Worm (Caenorhabditis elegans) whole organism, young adult: ENCODE measurements around the gene F32D8.3.
A peak's percentile ranks its signal among the peaks of the same experiment; 100 is the strongest.

Experiments
- B0019.2 ChIP-seq: fragments of 200-800 bp; sonication (Bioruptor generic); conservative IDR thresholded peaks from 2 replicates; pipeline ENCODE4 v1.3.6; 2022; ENCODE audit warnings: missing genetic modification reagents, missing genetic modification characterization, missing compliant biosample characterization
- B0035.1 ChIP-seq: sonication (generic microtip); optimal IDR thresholded peaks from 2 replicates; lab custom pipeline; 2016; ENCODE audit warnings: missing genetic modification characterization, mild to moderate bottlenecking, missing compliant biosample characterization, missing genotype, missing genetic modification reagents
- B0336.3 ChIP-seq: fragments of 200-800 bp; sonication (Bioruptor generic); IDR thresholded peaks from 2 replicates; pipeline ENCODE4 v1.3.6; 2022; ENCODE audit warnings: missing genetic modification characterization, missing compliant biosample characterization
- F23B12.7 ChIP-seq: sonication (generic microtip); optimal IDR thresholded peaks from 2 replicates; lab custom pipeline; 2017; ENCODE audit warnings: missing genetic modification characterization, mild to moderate bottlenecking, missing compliant biosample characterization, antibody characterized with exemption, moderate library complexity; ENCODE audit not compliant: insufficient read depth
- F39B2.1 ChIP-seq: fragments of 200-800 bp; sonication (Bioruptor generic); IDR thresholded peaks from 2 replicates; pipeline ENCODE4 v1.3.6; 2022; ENCODE audit warnings: missing genetic modification reagents, missing genetic modification characterization, missing compliant biosample characterization
- K11D2.4 ChIP-seq: fragments of 200-800 bp; sonication (Bioruptor generic); IDR thresholded peaks from 2 replicates; pipeline ENCODE4 v1.3.6; 2022; ENCODE audit warnings: missing genetic modification reagents, missing genetic modification characterization, missing compliant biosample characterization
- Y53F4B.3 ChIP-seq: fragments of 200-800 bp; sonication (Bioruptor generic); IDR thresholded peaks from 2 replicates; pipeline ENCODE4 v1.3.6; 2022; ENCODE audit warnings: missing genetic modification reagents, missing genetic modification characterization, missing compliant biosample characterization
- Y53G8AR.9 ChIP-seq: fragments of 200-800 bp; sonication (Bioruptor generic); conservative IDR thresholded peaks from 2 replicates; pipeline ENCODE4 v1.3.6; 2022; ENCODE audit warnings: missing genetic modification reagents, missing genetic modification characterization, missing compliant biosample characterization
- Y79H2A.3 ChIP-seq: fragments of 200-800 bp; sonication (Bioruptor generic); conservative IDR thresholded peaks from 2 replicates; pipeline ENCODE4 v1.3.6; 2022; ENCODE audit warnings: missing genetic modification reagents, missing genetic modification characterization, missing compliant biosample characterization
- attf-5 ChIP-seq: fragments of 200-800 bp; sonication (Bioruptor generic); optimal IDR thresholded peaks from 2 replicates; lab custom pipeline; 2018; ENCODE audit warnings: mild to moderate bottlenecking, missing genetic modification characterization, missing compliant biosample characterization
- cebp-1 ChIP-seq, 2 experiments: fragments of 200-800 bp in 1 of 2; sonication (Bioruptor generic) in 1 of 2; sonication (generic microtip) in 1 of 2; IDR thresholded peaks in 1 of 2; optimal IDR thresholded peaks in 1 of 2; 2 replicates each; pipeline versions ENCODE4 v1.3.6 to Lab custom; 2017 to 2022; ENCODE audit warnings: missing compliant biosample characterization in 2 of 2, missing genetic modification characterization in 2 of 2, mild to moderate bottlenecking in 1 of 2, missing genetic modification reagents in 1 of 2, moderate library complexity in 1 of 2
- cebp-2 ChIP-seq: fragments of 200-800 bp; sonication (Bioruptor generic); IDR thresholded peaks from 2 replicates; pipeline ENCODE4 v1.3.6; 2022; ENCODE audit warnings: missing genetic modification characterization, missing compliant biosample characterization
- ceh-100 ChIP-seq: fragments of 200-800 bp; sonication (Bioruptor generic); IDR thresholded peaks from 2 replicates; pipeline ENCODE4 v1.3.6; 2022; ENCODE audit warnings: missing genetic modification reagents, missing genetic modification characterization, missing compliant biosample characterization
- ceh-40 ChIP-seq: fragments of 200-800 bp; sonication (Bioruptor generic); IDR thresholded peaks from 2 replicates; pipeline ENCODE4 v1.3.6; 2022; ENCODE audit warnings: missing genetic modification characterization, missing compliant biosample characterization
- ceh-79 ChIP-seq: sonication (generic microtip); optimal IDR thresholded peaks from 2 replicates; lab custom pipeline; 2017; ENCODE audit warnings: mild to moderate bottlenecking, missing genetic modification characterization, missing compliant biosample characterization
- ceh-91 ChIP-seq: fragments of 200-800 bp; sonication (Bioruptor generic); IDR thresholded peaks from 2 replicates; pipeline ENCODE4 v1.3.6; 2022; ENCODE audit warnings: missing genetic modification reagents, missing genetic modification characterization, missing compliant biosample characterization
- chd-7 ChIP-seq: sonication (generic microtip); optimal IDR thresholded peaks from 2 replicates; lab custom pipeline; 2016; ENCODE audit warnings: mild to moderate bottlenecking, missing genetic modification characterization, moderate library complexity, missing compliant biosample characterization
- die-1 ChIP-seq: sonication (generic microtip); optimal IDR thresholded peaks from 2 replicates; lab custom pipeline; 2016; ENCODE audit warnings: missing genotype, mild to moderate bottlenecking, missing genetic modification characterization, missing compliant biosample characterization
- dox-1 ChIP-seq: fragments of 200-800 bp; sonication (Bioruptor generic); IDR thresholded peaks from 2 replicates; pipeline ENCODE4 v1.3.6; 2022; ENCODE audit warnings: missing genetic modification reagents, missing genetic modification characterization, missing compliant biosample characterization
- dpff-1 ChIP-seq: sonication (generic microtip); optimal IDR thresholded peaks from 2 replicates; lab custom pipeline; 2017; ENCODE audit warnings: mild to moderate bottlenecking, missing genetic modification characterization, missing compliant biosample characterization
- egl-44 ChIP-seq: fragments of 200-800 bp; sonication (Bioruptor generic); IDR thresholded peaks from 2 replicates; pipeline ENCODE4 v1.3.6; 2022; ENCODE audit warnings: missing genetic modification reagents, missing genetic modification characterization, missing compliant biosample characterization
- egrh-3 ChIP-seq: fragments of 200-800 bp; sonication (Bioruptor generic); IDR thresholded peaks from 2 replicates; pipeline ENCODE4 v1.3.6; 2022; ENCODE audit warnings: missing genetic modification reagents, missing genetic modification characterization, missing compliant biosample characterization
- fkh-3 ChIP-seq: sonication (generic microtip); optimal IDR thresholded peaks from 2 replicates; lab custom pipeline; 2016; ENCODE audit warnings: mild to moderate bottlenecking, missing genetic modification characterization, missing compliant biosample characterization
- him-1 ChIP-seq: sonication (generic microtip); optimal IDR thresholded peaks from 2 replicates; lab custom pipeline; 2016; ENCODE audit warnings: missing genotype, missing genetic modification reagents, missing genetic modification characterization, missing compliant biosample characterization
- hlh-12 ChIP-seq: sonication (generic microtip); optimal IDR thresholded peaks from 2 replicates; lab custom pipeline; 2016; ENCODE audit warnings: missing genetic modification characterization, missing compliant biosample characterization
- hlh-26 ChIP-seq: fragments of 200-800 bp; sonication (Bioruptor generic); conservative IDR thresholded peaks from 2 replicates; pipeline ENCODE4 v1.3.6; 2022; ENCODE audit warnings: missing genetic modification reagents, missing genetic modification characterization, missing compliant biosample characterization
- let-607 ChIP-seq, 2 experiments: fragments of 200-800 bp in 1 of 2; sonication (Bioruptor generic) in 1 of 2; sonication (generic microtip) in 1 of 2; optimal IDR thresholded peaks; 2 replicates each; lab custom pipeline; 2016 to 2018; ENCODE audit warnings: mild to moderate bottlenecking in 2 of 2, missing compliant biosample characterization in 2 of 2, missing genetic modification characterization in 2 of 2, moderate library complexity in 2 of 2, missing genotype in 1 of 2
- lin-54 ChIP-seq: fragments of 200-800 bp; sonication (Bioruptor generic); optimal IDR thresholded peaks from 2 replicates; lab custom pipeline; 2018; ENCODE audit warnings: mild to moderate bottlenecking, missing genetic modification characterization, missing compliant biosample characterization
- madf-10 ChIP-seq: sonication (generic microtip); optimal IDR thresholded peaks from 2 replicates; lab custom pipeline; 2016; ENCODE audit warnings: mild to moderate bottlenecking, missing genetic modification characterization, missing compliant biosample characterization
- mel-28 ChIP-seq: sonication (generic microtip); optimal IDR thresholded peaks from 2 replicates; lab custom pipeline; 2016; ENCODE audit warnings: borderline replicate concordance, mild to moderate bottlenecking, missing genetic modification characterization, missing compliant biosample characterization
- mxl-1 ChIP-seq: sonication (generic microtip); optimal IDR thresholded peaks from 2 replicates; lab custom pipeline; 2016; ENCODE audit warnings: missing genetic modification characterization, missing compliant biosample characterization
- nfyb-1 ChIP-seq: fragments of 200-800 bp; sonication (Bioruptor generic); IDR thresholded peaks from 2 replicates; pipeline ENCODE4 v1.3.6; 2022; ENCODE audit warnings: missing genetic modification reagents, missing genetic modification characterization, missing compliant biosample characterization
- nhr-120 ChIP-seq: fragments of 200-800 bp; sonication (Bioruptor generic); IDR thresholded peaks from 2 replicates; pipeline ENCODE4 v1.3.6; 2022; ENCODE audit warnings: missing genetic modification characterization, missing compliant biosample characterization
- nhr-27 ChIP-seq: fragments of 200-800 bp; sonication (Bioruptor generic); optimal IDR thresholded peaks from 2 replicates; lab custom pipeline; 2018; ENCODE audit warnings: mild to moderate bottlenecking, missing genetic modification characterization, moderate library complexity, missing compliant biosample characterization
- nhr-80 ChIP-seq: sonication (generic microtip); optimal IDR thresholded peaks from 2 replicates; lab custom pipeline; 2016; ENCODE audit warnings: missing genetic modification characterization, missing compliant biosample characterization
- nhr-90 ChIP-seq: sonication (generic microtip); optimal IDR thresholded peaks from 2 replicates; lab custom pipeline; 2016; ENCODE audit warnings: missing genotype, mild to moderate bottlenecking, missing genetic modification characterization, missing compliant biosample characterization
- repo-1 ChIP-seq: sonication (generic microtip); optimal IDR thresholded peaks from 2 replicates; lab custom pipeline; 2017; ENCODE audit warnings: mild to moderate bottlenecking, missing genetic modification characterization, missing compliant biosample characterization
- snpc-1.1 ChIP-seq: sonication (generic microtip); optimal IDR thresholded peaks from 2 replicates; lab custom pipeline; 2017; ENCODE audit warnings: missing genetic modification characterization, mild to moderate bottlenecking, missing compliant biosample characterization, antibody characterized with exemption, moderate library complexity, missing genotype, missing genetic modification reagents; ENCODE audit not compliant: insufficient read depth
- snpc-1.3 ChIP-seq: sonication (generic microtip); optimal IDR thresholded peaks from 2 replicates; lab custom pipeline; 2017; ENCODE audit warnings: missing genetic modification characterization, mild to moderate bottlenecking, missing compliant biosample characterization, antibody characterized with exemption, moderate library complexity, missing genotype, missing genetic modification reagents; ENCODE audit not compliant: insufficient read depth
- snpc-4 ChIP-seq, 5 experiments: fragments of 150-350 bp in 1 of 5; sonication (generic microtip) in 4 of 5; optimal IDR thresholded peaks; 2 replicates each; lab custom pipeline; 2014 to 2018; ENCODE audit warnings: missing genetic modification characterization in 5 of 5, missing biosample characterization in 3 of 5, antibody characterized with exemption in 2 of 5, mild to moderate bottlenecking in 2 of 5, missing compliant biosample characterization in 2 of 5, missing genotype in 2 of 5, moderate library complexity in 2 of 5, missing genetic modification reagents in 1 of 5
- sptf-2 ChIP-seq: fragments of 200-800 bp; sonication (Bioruptor generic); optimal IDR thresholded peaks from 2 replicates; lab custom pipeline; 2018; ENCODE audit warnings: mild to moderate bottlenecking, missing genetic modification characterization, missing compliant biosample characterization
- ztf-18 ChIP-seq: sonication (generic microtip); optimal IDR thresholded peaks from 2 replicates; lab custom pipeline; 2016; ENCODE audit warnings: missing genotype, mild to moderate bottlenecking, missing genetic modification characterization, missing compliant biosample characterization
- ztf-22 ChIP-seq: fragments of 200-800 bp; sonication (Bioruptor generic); optimal IDR thresholded peaks from 2 replicates; lab custom pipeline; 2018; ENCODE audit warnings: mild to moderate bottlenecking, missing genetic modification characterization, moderate library complexity, missing compliant biosample characterization
- ztf-25 ChIP-seq: fragments of 200-800 bp; sonication (Bioruptor generic); IDR thresholded peaks from 2 replicates; pipeline ENCODE4 v1.3.6; 2022; ENCODE audit warnings: missing genetic modification reagents, missing genetic modification characterization, missing compliant biosample characterization
- ztf-26 ChIP-seq: sonication (generic microtip); optimal IDR thresholded peaks from 2 replicates; lab custom pipeline; 2017; ENCODE audit warnings: missing genetic modification characterization, missing compliant biosample characterization

F32D8.3 gene

ce11 chrV:10855363-10855762 lies 31.3 kb upstream of the F32D8.3 start (continued):
- TF ChIP-seq hlh-26 (GFP tag; lab: Robert Waterston, UW) (no peak), madf-10 (tag; lab: Kevin White, UChicago) (peak; percentile 26), ztf-22 (GFP tag; lab: Kevin White, UChicago) (peak; percentile 84), nhr-90 (tag; lab: Kevin White, UChicago) (peak; percentile 62), egl-44 (GFP tag; lab: Robert Waterston, UW) (no peak), chd-7 (peak; percentile 50), ztf-26 (no peak), B0019.2 (GFP tag; lab: Robert Waterston, UW) (no peak), snpc-1.3 (tag; lab: Kevin White, UChicago) (no peak), nfyb-1 (GFP tag; lab: Robert Waterston, UW) (peak; percentile 8; the same call in 1 of the 2 replicates), F39B2.1 (GFP tag; lab: Robert Waterston, UW) (no peak), repo-1 (tag; lab: Kevin White, UChicago) (no peak), let-607 (tag; optimal IDR thresholded peaks at IDR 0.05; lab: Kevin White, UChicago) (no peak), him-1 (tag; lab: Kevin White, UChicago) (no peak), lin-54 (no peak), sptf-2 (GFP tag; lab: Kevin White, UChicago) (peak; percentile 11), die-1 (tag; lab: Kevin White, UChicago) (no peak), nhr-80 (tag; lab: Kevin White, UChicago) (peak; percentile 100), ceh-100 (GFP tag; lab: Robert Waterston, UW) (no peak), ceh-40 (no peak), nhr-27 (tag; lab: Kevin White, UChicago) (no peak), dpff-1 (tag; lab: Kevin White, UChicago) (no peak), snpc-1.1 (no peak), snpc-4 (GFP tag; optimal IDR thresholded peaks at IDR 0.05; lab: Kevin White, UChicago) (no peak), snpc-4 (tag; optimal IDR thresholded peaks at IDR 0.05; lab: Kevin White, UChicago) (no peak), fkh-3 (no peak), ztf-25 (GFP tag; lab: Robert Waterston, UW) (no peak), ceh-91 (GFP tag; lab: Robert Waterston, UW) (no peak), cebp-1 (GFP tag; IDR thresholded peaks at IDR 0.05; lab: Robert Waterston, UW) (no peak), cebp-1 (tag; optimal IDR thresholded peaks at IDR 0.05; lab: Kevin White, UChicago) (peak; percentile 40), Y53F4B.3 (no peak), egrh-3 (GFP tag; lab: Robert Waterston, UW) (no peak), Y79H2A.3 (no peak), ceh-79 (tag; lab: Kevin White, UChicago) (no peak), F23B12.7 (tag; lab: Kevin White, UChicago) (no peak), mel-28 (tag; lab: Kevin White, UChicago) (no peak)

- TF ChIP-seq dox-1 (GFP tag; lab: Robert Waterston, UW) = 0 out of 2 replicates have a peak, but pooled peaks have one; percentile 52
- TF ChIP-seq B0035.1 = no peak
- TF ChIP-seq chd-7 = no peak
- peak; percentile 65; the same call in 1 of the 2 replicates for TF ChIP-seq K11D2.4 (GFP tag; lab: Robert Waterston, UW)
- peak; percentile 7 for TF ChIP-seq ztf-22 (GFP tag; lab: Kevin White, UChicago)
- TF ChIP-seq nhr-120 (GFP tag; lab: Robert Waterston, UW) = no peak
- peak; percentile 19; the same call in 1 of the 2 replicates for TF ChIP-seq B0336.3 (GFP tag; lab: Robert Waterston, UW)
- no peak for TF ChIP-seq hlh-26 (GFP tag; lab: Robert Waterston, UW)
- no peak for TF ChIP-seq mxl-1 (tag; lab: Kevin White, UChicago)
- peak; percentile 12 for TF ChIP-seq attf-5
- no peak for TF ChIP-seq ztf-18 (tag; lab: Kevin White, UChicago)
- TF ChIP-seq Y53G8AR.9 (GFP tag; lab: Robert Waterston, UW) = no peak
- peak; percentile 85 for TF ChIP-seq nhr-80 (tag; lab: Kevin White, UChicago)
- 0 out of 2 replicates have a peak, but pooled peaks have one; percentile 25 for TF ChIP-seq cebp-2 (GFP tag; lab: Robert Waterston, UW)
- peak; percentile 97 for TF ChIP-seq madf-10 (tag; lab: Kevin White, UChicago)
- TF ChIP-seq hlh-12 (tag; lab: Kevin White, UChicago) = no peak
- TF ChIP-seq cebp-1 (GFP tag; IDR thresholded peaks at IDR 0.05; lab: Robert Waterston, UW) = no peak
- TF ChIP-seq cebp-1 (tag; optimal IDR thresholded peaks at IDR 0.05; lab: Kevin White, UChicago) = peak; percentile 32
Measured at ce11 chrV:10856901-10857637, 29.6 kb upstream of the F32D8.3 start.
